Fruit fly (Drosophila melanogaster) whole organism, wandering third instar larva: ENCODE results near the gene CG31300.
A peak's percentile ranks its signal among the peaks of the same experiment; 100 is the strongest.

ENCODE experiments used
- Abd-B ChIP-seq: fragments of >200 bp; optimal IDR thresholded peaks from 2 replicates; lab custom pipeline; 2017; ENCODE audit warnings: missing biosample characterization, missing genetic modification characterization
- CG32264 ChIP-seq: fragments of 200-800 bp; sonication (Bioruptor generic); optimal IDR thresholded peaks from 2 replicates; lab custom pipeline; 2016; ENCODE audit warnings: missing biosample characterization, missing genetic modification characterization
- CG9705 ChIP-seq: fragments of 200-800 bp; sonication (Bioruptor generic); optimal IDR thresholded peaks from 2 replicates; lab custom pipeline; 2018; ENCODE audit warnings: missing biosample characterization, mild to moderate bottlenecking, missing genetic modification characterization
- Dfd ChIP-seq: fragments of >200 bp; optimal IDR thresholded peaks from 2 replicates; lab custom pipeline; 2017; ENCODE audit warnings: missing biosample characterization, missing genetic modification characterization
- Dif ChIP-seq: fragments of 200-275, 200-300 bp; sonication (Bioruptor generic); optimal IDR thresholded peaks from 2 replicates; lab custom pipeline; 2018; ENCODE audit warnings: missing biosample characterization, missing genetic modification characterization; ENCODE audit not compliant: partially characterized antibody
- Hr83 ChIP-seq: fragments of 200-300 bp; sonication (Bioruptor generic); optimal IDR thresholded peaks from 2 replicates; lab custom pipeline; 2016; ENCODE audit warnings: missing biosample characterization, mild to moderate bottlenecking, missing genetic modification characterization, moderate library complexity; ENCODE audit not compliant: poor library complexity, severe bottlenecking
- Rel ChIP-seq, 2 experiments: fragments of 200-800 bp; sonication (Bioruptor generic) in 1 of 2; optimal IDR thresholded peaks; 2 replicates in 1 of 2; 3 replicates in 1 of 2; lab custom pipeline; 2016 to 2019; ENCODE audit warnings: mild to moderate bottlenecking in 2 of 2, missing biosample characterization in 2 of 2, missing genetic modification characterization in 2 of 2, moderate library complexity in 1 of 2
- Vsx2 ChIP-seq: fragments of 200-300, 225-300 bp; sonication (Bioruptor generic); optimal IDR thresholded peaks from 2 replicates; lab custom pipeline; 2018; ENCODE audit warnings: missing biosample characterization, missing genetic modification characterization; ENCODE audit not compliant: partially characterized antibody
- h ChIP-seq: fragments of 200-800 bp; sonication (Bioruptor generic); optimal IDR thresholded peaks from 3 replicates; lab custom pipeline; 2016; ENCODE audit warnings: missing biosample characterization, mild to moderate bottlenecking, missing genetic modification characterization
- jim ChIP-seq: fragments of 175-275, 200-325 bp; sonication (Bioruptor generic); optimal IDR thresholded peaks from 2 replicates; lab custom pipeline; 2016; ENCODE audit warnings: missing biosample characterization, mild to moderate bottlenecking, missing genetic modification characterization
- pan ChIP-seq: fragments of >200 bp; optimal IDR thresholded peaks from 2 replicates; lab custom pipeline; 2017
- psq ChIP-seq: fragments of 200-800 bp; sonication (Bioruptor generic); optimal IDR thresholded peaks from 3 replicates; lab custom pipeline; 2017; ENCODE audit warnings: missing biosample characterization, mild to moderate bottlenecking, missing genetic modification characterization, moderate library complexity
- tai ChIP-seq: sonication (Bioruptor generic); optimal IDR thresholded peaks from 2 replicates; lab custom pipeline; 2016; ENCODE audit warnings: missing biosample characterization, missing genetic modification characterization
- woc ChIP-seq: sonication (Bioruptor generic); optimal IDR thresholded peaks from 2 replicates; lab custom pipeline; 2016; ENCODE audit warnings: missing biosample characterization, mild to moderate bottlenecking, missing genetic modification characterization

dm6 chr3R:25320898-25321297 lies 37.5 kb downstream of the CG31300 start:
- no peak for TF ChIP-seq CG32264 (GFP tag; lab: Kevin White, UChicago)
- TF ChIP-seq CG9705 (GFP tag; lab: Kevin White, UChicago) = no peak
- TF ChIP-seq Dif (GFP tag; lab: Kevin White, UChicago) = no peak
- no peak for TF ChIP-seq tai (GFP tag; lab: Kevin White, UChicago)
- no peak for TF ChIP-seq psq (GFP tag; lab: Kevin White, UChicago)
- no peak for TF ChIP-seq pan
- no peak for TF ChIP-seq Hr83 (GFP tag; lab: Kevin White, UChicago)
- TF ChIP-seq woc (GFP tag; lab: Kevin White, UChicago) = no peak
- no peak for TF ChIP-seq h (GFP tag; lab: Kevin White, UChicago)
- no peak for TF ChIP-seq Rel (GFP tag; optimal IDR thresholded peaks at IDR 0.05; lab: Kevin White, UChicago)
- peak; percentile 83 for TF ChIP-seq Rel (tag; optimal IDR thresholded peaks at IDR 0.05; lab: Kevin White, UChicago)
- no peak for TF ChIP-seq Abd-B (GFP tag; lab: Kevin White, UChicago)
- TF ChIP-seq Dfd (GFP tag; lab: Kevin White, UChicago) = no peak
- TF ChIP-seq Vsx2 = no peak
- no peak for TF ChIP-seq jim (GFP tag; lab: Kevin White, UChicago)
